Worm (Caenorhabditis elegans): ENCODE data around the gene mars-1.

mars-1 gene

ce11 chrIV:11583906-11584378 lies 51.3 kb downstream of the mars-1 start, which contains the start of gene F12F6.1 (continued):
- no peak for TF ChIP-seq pha-4 (GFP tag; IDR thresholded peaks at IDR 0.05)
- TF ChIP-seq pha-4 (tag; optimal IDR thresholded peaks at IDR 0.05): no peak
- no peak for TF ChIP-seq aha-1 (tag)
- 0 out of 2 replicates have a peak, but pooled peaks have one; percentile 18 for TF ChIP-seq dmd-6 (GFP tag; IDR thresholded peaks at IDR 0.05)
- TF ChIP-seq pqm-1 (tag; optimal IDR thresholded peaks at IDR 0.05): no peak
- no peak for TF ChIP-seq unc-39 (tag; optimal IDR thresholded peaks at IDR 0.05)
- no peak for TF ChIP-seq nhr-111 (GFP tag; optimal IDR thresholded peaks at IDR 0.05)
- no peak; the same call in 1 of the 2 replicates for TF ChIP-seq zip-11 (GFP tag; IDR thresholded peaks at IDR 0.05)
- no peak for TF ChIP-seq ztf-7 (tag; optimal IDR thresholded peaks at IDR 0.05)
- TF ChIP-seq F10B5.3 (tag; optimal IDR thresholded peaks at IDR 0.05): no peak
- no peak for TF ChIP-seq mes-2 (tag; optimal IDR thresholded peaks at IDR 0.05; ENCODE audit: poor library complexity, severe bottlenecking)
- no peak for TF ChIP-seq saeg-2 (GFP tag; IDR thresholded peaks at IDR 0.05)
- TF ChIP-seq mdl-1 (tag; optimal IDR thresholded peaks at IDR 0.05): no peak
- no peak for TF ChIP-seq unc-62 (GFP tag; optimal IDR thresholded peaks at IDR 0.05 in 1 of 2)
- no peak for TF ChIP-seq unc-62 (tag; optimal IDR thresholded peaks at IDR 0.05)
- no peak for TF ChIP-seq aly-2 (tag; optimal IDR thresholded peaks at IDR 0.05)
- TF ChIP-seq zfp-2 (tag; optimal IDR thresholded peaks at IDR 0.05): no peak
- TF ChIP-seq snpc-1.2 (GFP tag; IDR thresholded peaks at IDR 0.05): no peak
- no peak for TF ChIP-seq mxl-2 (GFP tag; conservative IDR thresholded peaks at IDR 0.05)
- TF ChIP-seq lin-13 (GFP tag; optimal IDR thresholded peaks at IDR 0.05): no peak
- peak; percentile 33 for TF ChIP-seq F37D6.2 (tag; optimal IDR thresholded peaks at IDR 0.05)
- no peak for TF ChIP-seq daf-19 (GFP tag; conservative IDR thresholded peaks at IDR 0.05)
- TF ChIP-seq fos-1 (tag; optimal IDR thresholded peaks at IDR 0.05): no peak

- TF ChIP-seq pqm-1 (tag; optimal IDR thresholded peaks at IDR 0.05) (peak; percentile 78), Y48G9A.11 (GFP tag; IDR thresholded peaks at IDR 0.05) (no peak), daf-16 (GFP tag; optimal IDR thresholded peaks at IDR 0.05) (peak in 1 of 2 experiments; percentile 2), daf-16 (tag; optimal IDR thresholded peaks at IDR 0.05) (peak; percentile 68), ceh-44 (GFP tag; IDR thresholded peaks at IDR 0.05) (no peak), D1046.2 (GFP tag; IDR thresholded peaks at IDR 0.05) (no peak), hlh-11 (tag; optimal IDR thresholded peaks at IDR 0.05) (peak; percentile 9), dve-1 (tag; optimal IDR thresholded peaks at IDR 0.05; ENCODE audit: insufficient read depth) (peak; percentile 41), gei-8 (GFP tag; optimal IDR thresholded peaks at IDR 0.05) (no peak), dmd-8 (GFP tag; IDR thresholded peaks at IDR 0.05) (no peak), Y75B8A.6 (GFP tag; IDR thresholded peaks at IDR 0.05) (no peak), egl-43 (GFP tag; IDR thresholded peaks at IDR 0.05) (0 out of 2 replicates have a peak, but pooled peaks have one; percentile 24), nhr-28 (tag; optimal IDR thresholded peaks at IDR 0.05) (peak; percentile 58), snpc-4 (tag; optimal IDR thresholded peaks at IDR 0.05) (no peak), aha-1 (tag) (peak; percentile 12), dmd-9 (GFP tag; IDR thresholded peaks at IDR 0.05) (no peak), set-16 (GFP tag; IDR thresholded peaks at IDR 0.05) (peak; percentile 84)
Measured at ce11 chrIV:11582450-11583166, 52.7 kb downstream of the mars-1 start.

Measured in whole organism, L4 larva.